Worm (Caenorhabditis elegans) whole organism, late embryonic: ENCODE measurements around the gene unc-77.

Experiments used
- C38D4.7 ChIP-seq: fragments of 200-800 bp; sonication (Bioruptor generic); optimal IDR thresholded peaks from 2 replicates; lab custom pipeline; 2018; ENCODE audit warnings: mild to moderate bottlenecking, missing genetic modification characterization, moderate library complexity, missing compliant biosample characterization
- K02D7.2 ChIP-seq: sonication (generic microtip); optimal IDR thresholded peaks from 2 replicates; lab custom pipeline; 2017; ENCODE audit warnings: mild to moderate bottlenecking, missing genetic modification characterization, missing compliant biosample characterization
- ceh-22 ChIP-seq: sonication (generic microtip); optimal IDR thresholded peaks from 2 replicates; lab custom pipeline; 2017; ENCODE audit warnings: missing biosample characterization, missing genetic modification characterization
- ceh-48 ChIP-seq: sonication (generic microtip); optimal IDR thresholded peaks from 2 replicates; lab custom pipeline; 2016; ENCODE audit warnings: missing genetic modification characterization, inconsistent platforms, missing compliant biosample characterization
- elt-2 ChIP-seq: sonication (generic microtip); optimal IDR thresholded peaks from 2 replicates; lab custom pipeline; 2016; ENCODE audit warnings: missing genetic modification reagents, missing genetic modification characterization, missing compliant biosample characterization
- ets-4 ChIP-seq: sonication (generic microtip); optimal IDR thresholded peaks from 2 replicates; lab custom pipeline; 2016; ENCODE audit warnings: missing genetic modification characterization, missing compliant biosample characterization
- hlh-30 ChIP-seq: sonication (generic microtip); optimal IDR thresholded peaks from 2 replicates; lab custom pipeline; 2017; ENCODE audit warnings: antibody characterized with exemption, missing genetic modification characterization, missing compliant biosample characterization; ENCODE audit not compliant: insufficient read depth
- hlh-8 ChIP-seq: sonication (generic microtip); optimal IDR thresholded peaks from 2 replicates; lab custom pipeline; 2016; ENCODE audit warnings: missing genotype, missing genetic modification characterization, missing compliant biosample characterization
- lin-11 ChIP-seq: fragments of 200-800 bp; sonication (Bioruptor generic); optimal IDR thresholded peaks from 2 replicates; lab custom pipeline; 2018; ENCODE audit warnings: mild to moderate bottlenecking, missing genetic modification characterization, missing compliant biosample characterization
- nfya-1 ChIP-seq: sonication (generic microtip); optimal IDR thresholded peaks from 2 replicates; lab custom pipeline; 2017; ENCODE audit warnings: missing genetic modification characterization, mild to moderate bottlenecking, missing compliant biosample characterization, antibody characterized with exemption, moderate library complexity
- nhr-11 ChIP-seq: fragments of 150-350 bp; optimal IDR thresholded peaks from 2 replicates; lab custom pipeline; 2014; ENCODE audit warnings: missing biosample characterization, missing genetic modification characterization
- pag-3 ChIP-seq: sonication (generic microtip); optimal IDR thresholded peaks from 2 replicates; lab custom pipeline; 2016; ENCODE audit warnings: missing compliant biosample characterization, missing genetic modification characterization, borderline replicate concordance
- pat-9 ChIP-seq: fragments of 200-800 bp; sonication (Bioruptor generic); optimal IDR thresholded peaks from 2 replicates; lab custom pipeline; 2018; ENCODE audit warnings: mild to moderate bottlenecking, missing genetic modification characterization, moderate library complexity, missing compliant biosample characterization
- pax-1 ChIP-seq: fragments of 150-350 bp; optimal IDR thresholded peaks from 2 replicates; lab custom pipeline; 2014; ENCODE audit warnings: missing biosample characterization, missing genetic modification characterization
- pha-4 ChIP-seq: fragments of 150-350 bp; optimal IDR thresholded peaks from 2 replicates; lab custom pipeline; 2018; ENCODE audit warnings: missing biosample characterization, missing genetic modification reagents, missing genetic modification characterization
- pqm-1 ChIP-seq: sonication (generic microtip); optimal IDR thresholded peaks from 2 replicates; lab custom pipeline; 2016; ENCODE audit warnings: missing genetic modification characterization, missing compliant biosample characterization
- ref-2 ChIP-seq: sonication (generic microtip); optimal IDR thresholded peaks from 2 replicates; lab custom pipeline; 2016; ENCODE audit warnings: missing genetic modification characterization, missing compliant biosample characterization
- tbx-2 ChIP-seq: sonication (generic microtip); optimal IDR thresholded peaks from 2 replicates; lab custom pipeline; 2016; ENCODE audit warnings: missing genetic modification characterization, missing compliant biosample characterization
- unc-42 ChIP-seq: sonication (generic microtip); optimal IDR thresholded peaks from 2 replicates; lab custom pipeline; 2016; ENCODE audit warnings: missing genotype, missing genetic modification characterization, missing compliant biosample characterization

The unc-77 gene

ce11 chrIV:6117741-6118265 is 65.9 kb downstream of the unc-77 start, which contains the start of gene zen-4:
TSS of gene zen-4 (plus strand) at chrIV:6118215.
- TF ChIP-seq pqm-1 (tag; lab: Kevin White, UChicago) (no peak), tbx-2 (tag; lab: Kevin White, UChicago) (peak; percentile 28), pax-1 (tag; lab: Kevin White, UChicago) (no peak), pha-4 (tag; lab: Kevin White, UChicago) (no peak), hlh-30 (tag; lab: Kevin White, UChicago) (peak; percentile 27), ets-4 (no peak), ref-2 (tag; lab: Kevin White, UChicago) (peak; percentile 42), elt-2 (tag; lab: Kevin White, UChicago) (peak; percentile 22), nfya-1 (tag; lab: Kevin White, UChicago) (peak; percentile 40), K02D7.2 (tag; lab: Kevin White, UChicago) (no peak)

- no peak for TF ChIP-seq hlh-8 (tag; lab: Kevin White, UChicago)
- TF ChIP-seq nhr-11 (tag; lab: Kevin White, UChicago) = no peak
- no peak for TF ChIP-seq pat-9
- TF ChIP-seq pag-3 (tag; lab: Kevin White, UChicago) = no peak
- TF ChIP-seq ceh-48 (tag; lab: Kevin White, UChicago) = no peak
- TF ChIP-seq ref-2 (tag; lab: Kevin White, UChicago) = no peak
- TF ChIP-seq, all 69 proteins: peak for 0
These were observed 71.4 kb downstream of the unc-77 start, which contains the start of gene M03D4.3 for ce11 chrIV:6112291-6112690. TSS of gene M03D4.3 (minus strand) at chrIV:6112391.

ce11 chrIV:6108665-6109064 is 75.0 kb downstream of the unc-77 start:
- no peak for TF ChIP-seq unc-42
- no peak for TF ChIP-seq nfya-1 (tag; lab: Kevin White, UChicago)
- TF ChIP-seq ceh-22 (tag; lab: Kevin White, UChicago) = no peak
- TF ChIP-seq lin-11 (tag; lab: Kevin White, UChicago) = no peak
- TF ChIP-seq C38D4.7 (GFP tag; lab: Kevin White, UChicago) = no peak
